Worm (Caenorhabditis elegans) whole organism, L3 larva: ENCODE results near the gene Y41C4A.6.

Experiments
- aly-2 ChIP-seq: fragments of 150-350 bp; optimal IDR thresholded peaks from 2 replicates; lab custom pipeline; 2014; ENCODE audit warnings: missing biosample characterization, missing genetic modification characterization
- elt-1 ChIP-seq: fragments of 150-350 bp; optimal IDR thresholded peaks from 2 replicates; lab custom pipeline; 2014; ENCODE audit warnings: missing biosample characterization, missing genetic modification characterization
- nhr-23 ChIP-seq: fragments of 150-350 bp; optimal IDR thresholded peaks from 2 replicates; lab custom pipeline; 2014; ENCODE audit warnings: missing biosample characterization, missing genetic modification reagents, missing genetic modification characterization
- skn-1 ChIP-seq: fragments of 150-350 bp; optimal IDR thresholded peaks from 2 replicates; lab custom pipeline; 2014; ENCODE audit warnings: missing biosample characterization, missing genetic modification characterization

ce11 chrIII:11703776-11704093 lies 7.4 kb downstream of the Y41C4A.6 start, which contains the start of gene col-95:
- no peak for TF ChIP-seq elt-1 (tag; lab: Kevin White, UChicago)
- TF ChIP-seq aly-2 (tag; lab: Kevin White, UChicago): no peak
- TF ChIP-seq skn-1 (tag; lab: Kevin White, UChicago): no peak
- no peak for TF ChIP-seq nhr-23 (tag; lab: Kevin White, UChicago)
